Worm (Caenorhabditis elegans) whole organism, early embryonic: ENCODE measurements around the gene dnj-16.

Source experiments
- B0310.2 ChIP-seq: sonication (generic microtip); optimal IDR thresholded peaks from 2 replicates; lab custom pipeline; 2016; ENCODE audit warnings: mild to moderate bottlenecking, missing genetic modification characterization, missing compliant biosample characterization
- F13C5.2 ChIP-seq: sonication (generic microtip); optimal IDR thresholded peaks from 2 replicates; lab custom pipeline; 2017; ENCODE audit warnings: mild to moderate bottlenecking, missing genetic modification characterization, inconsistent platforms, missing compliant biosample characterization
- aly-1 ChIP-seq: sonication (generic microtip); optimal IDR thresholded peaks from 2 replicates; lab custom pipeline; 2016; ENCODE audit warnings: missing genetic modification characterization, missing compliant biosample characterization
- ama-1 ChIP-seq: fragments of 150-350 bp; optimal IDR thresholded peaks from 2 replicates; lab custom pipeline; 2014
- ceh-36 ChIP-seq: sonication (generic microtip); optimal IDR thresholded peaks from 2 replicates; lab custom pipeline; 2016; ENCODE audit warnings: missing genetic modification characterization, inconsistent platforms, missing compliant biosample characterization
- ets-7 ChIP-seq: sonication (generic microtip); optimal IDR thresholded peaks from 2 replicates; lab custom pipeline; 2016; ENCODE audit warnings: missing genotype, missing genetic modification characterization, missing compliant biosample characterization
- flt-1 ChIP-seq: fragments of 200-800 bp; sonication (Bioruptor generic); IDR thresholded peaks from 2 replicates; pipeline ENCODE4 v1.3.6; 2022; ENCODE audit warnings: missing genetic modification characterization, missing compliant biosample characterization
- hmbx-1 ChIP-seq: sonication (generic microtip); optimal IDR thresholded peaks from 2 replicates; lab custom pipeline; 2016; ENCODE audit warnings: mild to moderate bottlenecking, missing genetic modification characterization, missing compliant biosample characterization
- hnd-1 ChIP-seq: sonication (generic microtip); optimal IDR thresholded peaks from 2 replicates; lab custom pipeline; 2016; ENCODE audit warnings: missing genetic modification characterization, missing compliant biosample characterization
- pes-1 ChIP-seq: fragments of 200-800 bp; sonication (Bioruptor generic); IDR thresholded peaks from 2 replicates; pipeline ENCODE4 v1.3.6; 2022; ENCODE audit warnings: missing genetic modification reagents, missing genetic modification characterization, missing compliant biosample characterization
- sea-1 ChIP-seq: fragments of 200-800 bp; sonication (Bioruptor generic); conservative IDR thresholded peaks from 2 replicates; pipeline ENCODE4 v1.3.6; 2022; ENCODE audit warnings: missing genetic modification characterization, missing compliant biosample characterization
- tbx-37 ChIP-seq: fragments of 200-800 bp; sonication (Bioruptor generic); conservative IDR thresholded peaks from 2 replicates; pipeline ENCODE4 v1.3.6; 2022; ENCODE audit warnings: missing genetic modification reagents, missing genetic modification characterization, missing compliant biosample characterization

DNA sequence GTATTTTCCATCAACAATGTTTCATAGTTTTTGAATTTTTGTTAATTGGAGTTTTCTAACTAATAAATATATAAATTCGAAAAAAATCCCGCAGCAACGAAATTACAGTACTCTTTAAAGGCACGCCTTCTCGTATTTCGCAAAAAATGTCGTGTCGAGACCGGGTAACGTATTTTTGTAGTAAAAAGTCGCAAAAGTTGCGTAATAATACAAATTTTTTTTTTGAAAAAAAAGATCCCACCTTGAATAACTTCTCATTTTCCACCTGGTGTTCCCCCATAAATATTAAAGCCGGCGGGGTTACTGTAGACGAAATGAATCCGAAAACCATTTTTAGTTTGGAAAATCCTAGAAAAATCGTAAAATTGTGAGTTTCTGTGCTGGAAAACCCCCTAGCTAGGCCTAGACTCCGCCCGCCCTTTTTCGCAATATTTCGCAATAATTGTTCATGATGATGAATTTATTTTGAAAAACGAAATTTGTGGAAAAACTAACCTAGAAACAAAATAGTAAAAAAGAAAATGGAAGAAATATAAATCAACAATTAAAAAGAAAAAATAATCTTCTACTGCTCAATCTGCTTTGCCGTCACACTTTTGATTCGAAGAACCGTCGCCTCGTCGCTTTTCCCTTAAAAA is 51.4 kb downstream of the dnj-16 start, which contains the start of gene F43C1.7:
- TF ChIP-seq F13C5.2 (tag; lab: Kevin White, UChicago), result no peak
- no peak for TF ChIP-seq hmbx-1
- no peak for TF ChIP-seq hnd-1
- TF ChIP-seq flt-1 (GFP tag; lab: Robert Waterston, UW), result no peak
- no peak for TF ChIP-seq ama-1 (lab: Kevin White, UChicago)
- no peak for TF ChIP-seq pes-1 (GFP tag; lab: Robert Waterston, UW)
- TF ChIP-seq tbx-37 (GFP tag; lab: Robert Waterston, UW), result no peak
- TF ChIP-seq ceh-36 (tag; lab: Kevin White, UChicago), result no peak
- no peak for TF ChIP-seq B0310.2 (tag; lab: Kevin White, UChicago)
- no peak for TF ChIP-seq ets-7
- no peak for TF ChIP-seq aly-1
- TF ChIP-seq sea-1 (GFP tag; lab: Robert Waterston, UW), result no peak
